Worm (Caenorhabditis elegans) whole organism, mixed stage, embryonic: ENCODE results near the gene ech-4.

Source experiments
- bed-3 ChIP-seq: fragments of 200-800 bp; sonication (Bioruptor generic); optimal IDR thresholded peaks from 3 replicates; lab custom pipeline; 2018; ENCODE audit warnings: mild to moderate bottlenecking, missing genetic modification characterization, moderate library complexity, missing compliant biosample characterization
- ces-1 ChIP-seq: fragments of 150-350 bp; optimal IDR thresholded peaks from 2 replicates; lab custom pipeline; 2014; ENCODE audit warnings: missing biosample characterization, missing genetic modification reagents, missing genetic modification characterization
- elt-1 ChIP-seq: sonication (generic microtip); optimal IDR thresholded peaks from 2 replicates; lab custom pipeline; 2017; ENCODE audit warnings: missing genetic modification characterization, mild to moderate bottlenecking, missing compliant biosample characterization, antibody characterized with exemption, moderate library complexity, borderline replicate concordance; ENCODE audit not compliant: insufficient read depth
- elt-3 ChIP-seq: fragments of 150-350 bp; optimal IDR thresholded peaks from 2 replicates; lab custom pipeline; 2014; ENCODE audit warnings: missing biosample characterization, missing genetic modification characterization
- lin-13 ChIP-seq: fragments of 150-350 bp; optimal IDR thresholded peaks from 2 replicates; lab custom pipeline; 2014; ENCODE audit warnings: missing biosample characterization, missing genetic modification characterization
- nhr-12 ChIP-seq: fragments of 150-350 bp; optimal IDR thresholded peaks from 2 replicates; lab custom pipeline; 2014; ENCODE audit warnings: missing biosample characterization, missing genetic modification characterization
- nhr-237 ChIP-seq: fragments of 150-350 bp; optimal IDR thresholded peaks from 2 replicates; lab custom pipeline; 2014; ENCODE audit warnings: missing biosample characterization, missing genetic modification characterization
- nhr-28 ChIP-seq: fragments of 150-350 bp; optimal IDR thresholded peaks from 2 replicates; lab custom pipeline; 2014; ENCODE audit warnings: missing biosample characterization, missing genetic modification characterization
- nhr-76 ChIP-seq: sonication (generic microtip); optimal IDR thresholded peaks from 2 replicates; lab custom pipeline; 2017; ENCODE audit warnings: missing biosample characterization, missing genetic modification characterization
- snpc-4 ChIP-seq: fragments of 150-350 bp; optimal IDR thresholded peaks from 2 replicates; lab custom pipeline; 2014; ENCODE audit warnings: missing biosample characterization, missing genetic modification characterization
- tbx-8 ChIP-seq: fragments of 200-800 bp; sonication (Bioruptor generic); optimal IDR thresholded peaks from 2 replicates; lab custom pipeline; 2018; ENCODE audit warnings: mild to moderate bottlenecking, missing genetic modification characterization, moderate library complexity, missing compliant biosample characterization
- unc-120 ChIP-seq: sonication (generic microtip); optimal IDR thresholded peaks from 2 replicates; lab custom pipeline; 2017; ENCODE audit warnings: missing genetic modification characterization, missing compliant biosample characterization; ENCODE audit not compliant: poor library complexity, severe bottlenecking
- unc-39 ChIP-seq: fragments of 150-350 bp; optimal IDR thresholded peaks from 2 replicates; lab custom pipeline; 2014; ENCODE audit warnings: missing biosample characterization, missing genetic modification characterization
- ztf-11 ChIP-seq: fragments of 150-350 bp; optimal IDR thresholded peaks from 2 replicates; lab custom pipeline; 2014; ENCODE audit warnings: missing biosample characterization, missing genetic modification characterization

- TF ChIP-seq snpc-4 = no peak
- TF ChIP-seq elt-3 (tag; lab: Kevin White, UChicago) = no peak
- no peak for TF ChIP-seq unc-39 (tag; lab: Kevin White, UChicago)
- no peak for TF ChIP-seq ces-1 (GFP tag; lab: Kevin White, UChicago)
- TF ChIP-seq lin-13 (tag; lab: Kevin White, UChicago) = no peak
- TF ChIP-seq nhr-12 (tag; lab: Kevin White, UChicago) = no peak
- no peak for TF ChIP-seq unc-120 (tag; lab: Kevin White, UChicago)
- TF ChIP-seq nhr-76 (tag; lab: Kevin White, UChicago) = no peak
- TF ChIP-seq bed-3 (GFP tag; lab: Kevin White, UChicago) = no peak
- no peak for TF ChIP-seq nhr-237 (tag; lab: Kevin White, UChicago)
- no peak for TF ChIP-seq ztf-11 (tag; lab: Kevin White, UChicago)
- TF ChIP-seq tbx-8 (GFP tag; lab: Kevin White, UChicago) = no peak
- TF ChIP-seq nhr-28 (tag; lab: Kevin White, UChicago) = no peak
- no peak for TF ChIP-seq elt-1
Measured at ce11 chrII:10849903-10850302, 29.1 kb downstream of the ech-4 start, which contains the start of gene M106.2.
